Worm (Caenorhabditis elegans) whole organism, L1 larva: ENCODE results near the gene fbxa-116.

ENCODE experiments used
- alr-1 ChIP-seq: fragments of 200-800 bp; sonication (Bioruptor generic); optimal IDR thresholded peaks from 2 replicates; lab custom pipeline; 2018; ENCODE audit warnings: borderline replicate concordance, mild to moderate bottlenecking, missing genetic modification characterization, missing compliant biosample characterization
- aly-2 ChIP-seq: fragments of 150-350 bp; optimal IDR thresholded peaks from 2 replicates; lab custom pipeline; 2014; ENCODE audit warnings: missing biosample characterization, missing genetic modification characterization
- ama-1 ChIP-seq: fragments of 150-350 bp; optimal IDR thresholded peaks from 2 replicates; lab custom pipeline; 2014
- blmp-1 ChIP-seq: fragments of 150-350 bp; optimal IDR thresholded peaks from 2 replicates; lab custom pipeline; 2014; ENCODE audit warnings: missing biosample characterization, missing genetic modification characterization
- ceh-82 ChIP-seq, 3 experiments: fragments of 150-350 bp in 1 of 3; sonication (generic microtip) in 2 of 3; optimal IDR thresholded peaks; 2 replicates each; lab custom pipeline; 2014 to 2017; ENCODE audit warnings: missing biosample characterization in 3 of 3, missing genetic modification characterization in 3 of 3
- ces-1 ChIP-seq: fragments of 150-350 bp; optimal IDR thresholded peaks from 2 replicates; lab custom pipeline; 2014; ENCODE audit warnings: missing biosample characterization, missing genetic modification reagents, missing genetic modification characterization
- efl-1 ChIP-seq, 4 experiments: fragments of 150-350 bp; optimal IDR thresholded peaks in 3 of 4; peaks in 1 of 4; 1 replicate in 1 of 4; 2 replicates in 3 of 4; lab custom pipeline; 2014; ENCODE audit warnings: missing biosample characterization in 2 of 4, missing genetic modification characterization in 2 of 4, missing genetic modification reagents in 2 of 4
- efl-3 ChIP-seq: fragments of 200-800 bp; sonication (Bioruptor generic); optimal IDR thresholded peaks from 2 replicates; lab custom pipeline; 2018; ENCODE audit warnings: mild to moderate bottlenecking, missing genetic modification characterization, missing compliant biosample characterization
- elt-3 ChIP-seq, 6 experiments: fragments of 150-350 bp in 1 of 6; sonication (generic microtip); optimal IDR thresholded peaks; 2 replicates each; lab custom pipeline; 2017 to 2018; ENCODE audit warnings: missing biosample characterization in 6 of 6, missing genetic modification characterization in 6 of 6, inconsistent platforms in 1 of 6
- fkh-4 ChIP-seq: sonication (generic microtip); optimal IDR thresholded peaks from 2 replicates; lab custom pipeline; 2016; ENCODE audit warnings: missing compliant biosample characterization, missing genetic modification characterization, borderline replicate concordance
- fos-1 ChIP-seq: fragments of 150-350 bp; optimal IDR thresholded peaks from 2 replicates; lab custom pipeline; 2014; ENCODE audit warnings: missing biosample characterization, missing genetic modification characterization
- hlh-17 ChIP-seq: fragments of 200-800 bp; sonication (Bioruptor generic); optimal IDR thresholded peaks from 2 replicates; lab custom pipeline; 2018; ENCODE audit warnings: missing genetic modification characterization, mild to moderate bottlenecking, missing compliant biosample characterization, moderate library complexity, borderline replicate concordance
- isw-1 ChIP-seq: fragments of 200-800 bp; sonication (Bioruptor generic); IDR thresholded peaks from 2 replicates; pipeline ENCODE4 v1.3.6; 2022; ENCODE audit warnings: missing genetic modification characterization, missing compliant biosample characterization
- jun-1 ChIP-seq: fragments of 150-350 bp; optimal IDR thresholded peaks from 2 replicates; lab custom pipeline; 2014; ENCODE audit warnings: missing biosample characterization, missing genetic modification reagents, missing genetic modification characterization
- lin-39 ChIP-seq: fragments of 150-350 bp; optimal IDR thresholded peaks from 2 replicates; lab custom pipeline; 2014; ENCODE audit warnings: missing biosample characterization, missing genetic modification reagents, missing genetic modification characterization
- mdl-1 ChIP-seq, 2 experiments: fragments of 150-350 bp; optimal IDR thresholded peaks; 2 replicates each; lab custom pipeline; 2014 to 2017; ENCODE audit warnings: missing biosample characterization in 2 of 2, missing genetic modification characterization in 2 of 2, inconsistent platforms in 1 of 2
- mef-2 ChIP-seq: fragments of 150-350 bp; optimal IDR thresholded peaks from 2 replicates; lab custom pipeline; 2014; ENCODE audit warnings: missing biosample characterization, missing genetic modification characterization
- nhr-11 ChIP-seq: fragments of 150-350 bp; optimal IDR thresholded peaks from 2 replicates; lab custom pipeline; 2014; ENCODE audit warnings: missing biosample characterization, missing genetic modification characterization
- nhr-12 ChIP-seq: sonication (generic microtip); optimal IDR thresholded peaks from 2 replicates; lab custom pipeline; 2017; ENCODE audit warnings: missing biosample characterization, missing genetic modification characterization
- nhr-20 ChIP-seq: sonication (generic microtip); optimal IDR thresholded peaks from 2 replicates; lab custom pipeline; 2016; ENCODE audit warnings: mild to moderate bottlenecking, missing genetic modification characterization, missing compliant biosample characterization
- nhr-84 ChIP-seq: sonication (generic microtip); optimal IDR thresholded peaks from 2 replicates; lab custom pipeline; 2017; ENCODE audit warnings: missing biosample characterization, missing genetic modification characterization
- nhr-85 ChIP-seq: sonication (generic microtip); peaks from one replicate; lab custom pipeline; 2016; ENCODE audit warnings: missing genetic modification characterization, inconsistent platforms, missing compliant biosample characterization
- pqm-1 ChIP-seq: sonication (generic microtip); optimal IDR thresholded peaks from 3 replicates; lab custom pipeline; 2017; ENCODE audit warnings: missing biosample characterization, missing genetic modification characterization
- rnt-1 ChIP-seq: sonication (generic microtip); optimal IDR thresholded peaks from 2 replicates; lab custom pipeline; 2016; ENCODE audit warnings: mild to moderate bottlenecking, missing genetic modification characterization, moderate library complexity, missing compliant biosample characterization
- skn-1 ChIP-seq: fragments of 150-350 bp; optimal IDR thresholded peaks from 2 replicates; lab custom pipeline; 2014; ENCODE audit warnings: missing biosample characterization, missing genetic modification characterization
- snpc-4 ChIP-seq: fragments of 150-350 bp; optimal IDR thresholded peaks from 2 replicates; lab custom pipeline; 2014; ENCODE audit warnings: missing biosample characterization, missing genetic modification characterization
- snu-23 ChIP-seq: sonication (generic microtip); optimal IDR thresholded peaks from 2 replicates; lab custom pipeline; 2016; ENCODE audit warnings: missing genetic modification characterization, missing compliant biosample characterization
- sox-4 ChIP-seq: sonication (generic microtip); optimal IDR thresholded peaks from 2 replicates; lab custom pipeline; 2016; ENCODE audit warnings: missing genetic modification characterization, missing compliant biosample characterization
- sup-37 ChIP-seq: fragments of 200-800 bp; sonication (Bioruptor generic); optimal IDR thresholded peaks from 2 replicates; lab custom pipeline; 2018; ENCODE audit warnings: mild to moderate bottlenecking, missing genetic modification characterization, missing compliant biosample characterization
- tbx-2 ChIP-seq: sonication (generic microtip); optimal IDR thresholded peaks from 2 replicates; lab custom pipeline; 2016; ENCODE audit warnings: missing genetic modification characterization, missing compliant biosample characterization
- tlp-1 ChIP-seq: fragments of 150-350 bp; optimal IDR thresholded peaks from 2 replicates; lab custom pipeline; 2014; ENCODE audit warnings: missing biosample characterization, missing genetic modification characterization
- unc-30 ChIP-seq: sonication (generic microtip); optimal IDR thresholded peaks from 2 replicates; lab custom pipeline; 2017; ENCODE audit warnings: missing biosample characterization, missing genetic modification characterization
- unc-86 ChIP-seq: sonication (generic microtip); optimal IDR thresholded peaks from 2 replicates; lab custom pipeline; 2016; ENCODE audit warnings: missing genetic modification characterization, missing compliant biosample characterization
- xbp-1 ChIP-seq: sonication (generic microtip); optimal IDR thresholded peaks from 2 replicates; lab custom pipeline; 2016; ENCODE audit warnings: missing genetic modification characterization, missing compliant biosample characterization
- ztf-4 ChIP-seq: fragments of 150-350 bp; optimal IDR thresholded peaks from 2 replicates; lab custom pipeline; 2014; ENCODE audit warnings: missing biosample characterization, missing genetic modification characterization

fbxa-116 gene

DNA sequence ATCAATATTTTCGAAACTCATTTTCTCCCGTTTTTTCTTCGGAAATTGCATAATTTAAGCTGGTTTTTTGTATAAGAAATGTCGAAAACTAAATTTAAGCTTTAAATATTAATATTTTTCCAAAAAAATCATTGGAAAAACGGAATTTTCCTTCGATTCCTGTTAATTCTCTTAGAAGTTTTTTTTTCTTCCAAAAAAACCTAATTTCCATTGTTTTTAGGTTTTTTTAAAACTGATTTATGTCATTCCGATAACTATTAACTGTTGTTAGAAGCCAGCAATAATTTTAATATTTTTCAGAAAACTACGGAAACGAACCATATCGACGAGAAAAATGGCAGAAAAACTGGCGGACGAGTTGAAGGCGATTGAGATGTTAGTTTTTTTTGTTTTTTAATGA, 12.6 kb upstream of the fbxa-116 start, which contains the start of gene fbxa-114:
Gene fbxa-114, plus strand, starts transcription at position 301 of the 400 bp plus-strand sequence.
- peak; percentile 7 for TF ChIP-seq nhr-85 (tag; lab: Kevin White, UChicago)
- TF ChIP-seq lin-39 (tag; lab: Kevin White, UChicago), result no peak

DNA sequence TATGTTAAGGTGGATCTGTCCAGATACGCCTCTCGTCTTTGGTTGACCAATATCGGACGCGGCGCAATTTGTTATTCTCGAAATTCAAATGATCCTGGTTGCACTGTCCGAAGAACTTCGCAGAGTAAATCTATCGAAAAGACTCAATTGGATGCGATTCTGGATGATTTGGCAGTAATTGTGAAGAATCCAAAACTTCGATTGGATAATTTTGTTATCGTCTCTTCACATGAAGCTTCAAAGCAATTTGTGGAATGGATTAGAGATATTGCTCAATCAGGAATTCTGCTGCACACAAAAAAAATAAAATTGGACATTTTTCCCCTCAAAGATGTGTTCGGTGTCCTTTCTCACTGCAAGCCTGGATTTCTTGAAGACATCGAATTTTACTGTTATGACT, 11.0 kb upstream of the fbxa-116 start:
- TF ChIP-seq jun-1 (no peak), hlh-17 (no peak), unc-86 (no peak), elt-3 (tag; optimal IDR thresholded peaks at IDR 0.05; lab: Kevin White, UChicago) (no peak), rnt-1 (tag; lab: Kevin White, UChicago) (no peak), pqm-1 (tag; lab: Kevin White, UChicago) (no peak), mef-2 (tag; lab: Kevin White, UChicago) (no peak), nhr-85 (tag; lab: Kevin White, UChicago) (no peak), ceh-82 (tag; optimal IDR thresholded peaks at IDR 0.05; lab: Kevin White, UChicago) (no peak), xbp-1 (tag; lab: Kevin White, UChicago) (no peak), nhr-20 (tag; lab: Kevin White, UChicago) (no peak), mdl-1 (tag; optimal IDR thresholded peaks at IDR 0.05; lab: Kevin White, UChicago) (no peak), sup-37 (GFP tag; lab: Kevin White, UChicago) (no peak), snpc-4 (tag; lab: Kevin White, UChicago) (no peak), unc-30 (tag; lab: Kevin White, UChicago) (no peak), snu-23 (no peak), ztf-4 (tag; lab: Kevin White, UChicago) (no peak), efl-3 (GFP tag; lab: Kevin White, UChicago) (no peak)
- TF ChIP-seq, all 84 proteins: peak for 0

DNA sequence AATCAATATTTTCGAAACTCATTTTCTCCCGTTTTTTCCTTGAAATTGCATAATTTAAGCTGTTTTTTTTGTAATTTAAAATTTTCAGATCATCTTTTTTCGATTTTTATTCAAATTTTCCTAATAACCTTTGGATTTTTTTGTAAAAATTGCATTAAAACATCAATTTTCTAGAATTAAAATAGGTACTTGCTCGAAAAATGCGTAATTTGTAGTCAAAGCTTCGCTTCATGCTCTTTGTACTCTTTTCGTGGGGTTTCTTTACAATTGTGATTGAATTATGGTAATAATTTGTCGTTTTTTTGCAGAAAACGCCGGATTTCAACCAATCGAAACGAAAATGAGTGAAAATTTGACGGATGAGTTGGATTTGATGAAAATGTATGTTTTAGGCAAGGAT, 10.3 kb upstream of the fbxa-116 start, which contains the start of gene fog-2:
Gene fog-2, plus strand, starts transcription at position 301 of the 400 bp plus-strand sequence.
- TF ChIP-seq tlp-1 (tag; lab: Kevin White, UChicago), result no peak
- no peak for TF ChIP-seq snu-23
- no peak for TF ChIP-seq blmp-1
- TF ChIP-seq lin-39 (tag; lab: Kevin White, UChicago), result no peak
- no peak for TF ChIP-seq elt-3 (tag; optimal IDR thresholded peaks at IDR 0.05; lab: Kevin White, UChicago)
- TF ChIP-seq jun-1, result no peak
- TF ChIP-seq ama-1 (lab: Kevin White, UChicago), result no peak
- no peak for TF ChIP-seq nhr-84 (tag; lab: Kevin White, UChicago)
- TF ChIP-seq nhr-11 (tag; lab: Kevin White, UChicago), result no peak
- no peak for TF ChIP-seq alr-1 (tag; lab: Kevin White, UChicago)
- no peak for TF ChIP-seq fkh-4 (tag; lab: Kevin White, UChicago)
- no peak for TF ChIP-seq nhr-12 (tag; lab: Kevin White, UChicago)
- no peak for TF ChIP-seq fos-1 (tag; lab: Kevin White, UChicago)
- no peak for TF ChIP-seq isw-1 (GFP tag; lab: Robert Waterston, UW)
- TF ChIP-seq tbx-2 (tag; lab: Kevin White, UChicago), result no peak
- no peak for TF ChIP-seq sox-4 (tag; lab: Kevin White, UChicago)
- no peak for TF ChIP-seq skn-1 (tag; lab: Kevin White, UChicago)
- TF ChIP-seq nhr-20 (tag; lab: Kevin White, UChicago), result no peak
- no peak for TF ChIP-seq ces-1 (GFP tag; lab: Kevin White, UChicago)
- TF ChIP-seq aly-2 (tag; lab: Kevin White, UChicago), result no peak

DNA sequence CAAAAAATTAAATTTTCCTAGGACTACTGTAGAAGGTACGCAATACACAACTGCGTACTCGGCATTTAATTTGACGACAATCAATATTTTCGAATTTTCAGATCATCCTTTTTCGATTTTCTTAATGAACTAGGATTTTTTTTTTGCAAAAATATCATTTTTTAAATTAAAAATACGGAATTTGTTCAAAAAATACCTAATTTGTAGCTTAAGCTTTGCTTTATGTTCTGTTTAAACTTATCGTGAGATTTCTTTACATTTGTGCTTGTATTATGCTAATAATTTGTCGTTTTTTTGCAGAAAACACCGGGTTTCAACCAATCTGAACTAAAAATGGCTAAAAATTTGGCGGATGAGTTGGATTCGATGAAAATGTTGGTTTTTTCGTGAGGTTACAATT, 8.0 kb upstream of the fbxa-116 start, which contains the start of gene ftr-1:
Gene ftr-1, plus strand, starts transcription at position 301 of the 400 bp plus-strand sequence.
- TF ChIP-seq unc-86, result no peak
- TF ChIP-seq efl-1 (optimal IDR thresholded peaks at IDR 0.05; lab: Kevin White, UChicago), result no peak
- peak in 1 of 2 experiments; percentile 32 for TF ChIP-seq efl-1 (GFP tag; optimal IDR thresholded peaks at IDR 0.05 in 1 of 2; lab: Kevin White, UChicago)
- TF ChIP-seq, all 84 proteins: peak for 1
